Worm (Caenorhabditis elegans) whole organism, L4 larva: Measurements from ENCODE around the gene C29F9.5.

Experiments
- ceh-28 ChIP-seq: fragments of 150-350 bp; optimal IDR thresholded peaks from 2 replicates; lab custom pipeline; 2014; ENCODE audit warnings: missing biosample characterization, missing genetic modification reagents, missing genetic modification characterization
- dpl-1 ChIP-seq: fragments of 150-350 bp; optimal IDR thresholded peaks from 2 replicates; lab custom pipeline; 2014; ENCODE audit warnings: missing biosample characterization, missing genetic modification reagents, missing genetic modification characterization
- gei-8 ChIP-seq: fragments of 200-800 bp; sonication (Bioruptor generic); optimal IDR thresholded peaks from 2 replicates; lab custom pipeline; 2018; ENCODE audit warnings: mild to moderate bottlenecking, missing genetic modification characterization, missing compliant biosample characterization
- lin-1 ChIP-seq: fragments of 200-800 bp; sonication (Bioruptor generic); IDR thresholded peaks from 2 replicates; pipeline ENCODE4 v1.3.6; 2022; ENCODE audit warnings: missing genetic modification reagents, missing genetic modification characterization, missing compliant biosample characterization
- lin-13 ChIP-seq: fragments of 150-350 bp; optimal IDR thresholded peaks from 2 replicates; lab custom pipeline; 2014; ENCODE audit warnings: missing biosample characterization, missing genetic modification reagents, missing genetic modification characterization
- mdt-29 ChIP-seq: fragments of 200-800 bp; sonication (Bioruptor generic); IDR thresholded peaks from 2 replicates; pipeline ENCODE4 v1.3.6; 2022; ENCODE audit warnings: missing genetic modification reagents, missing genetic modification characterization, missing compliant biosample characterization
- nhr-11 ChIP-seq: fragments of 150-350 bp; optimal IDR thresholded peaks from 2 replicates; lab custom pipeline; 2014; ENCODE audit warnings: missing biosample characterization, missing genetic modification characterization
- nhr-28 ChIP-seq: fragments of 150-350 bp; optimal IDR thresholded peaks from 2 replicates; lab custom pipeline; 2014; ENCODE audit warnings: missing biosample characterization, missing genetic modification characterization
- nhr-77 ChIP-seq: fragments of 150-350 bp; optimal IDR thresholded peaks from 2 replicates; lab custom pipeline; 2014; ENCODE audit warnings: missing biosample characterization, missing genetic modification characterization
- ztf-11 ChIP-seq: fragments of 150-350 bp; optimal IDR thresholded peaks from 2 replicates; lab custom pipeline; 2014; ENCODE audit warnings: missing biosample characterization, missing genetic modification characterization

- TF ChIP-seq lin-1 (GFP tag; lab: Robert Waterston, UW) (no peak), ztf-11 (tag; lab: Kevin White, UChicago) (no peak), mdt-29 (no peak), nhr-77 (tag; lab: Kevin White, UChicago) (no peak), nhr-28 (tag; lab: Kevin White, UChicago) (no peak), lin-13 (GFP tag; lab: Kevin White, UChicago) (no peak), gei-8 (no peak), ceh-28 (tag; lab: Kevin White, UChicago) (no peak), nhr-11 (tag; lab: Kevin White, UChicago) (no peak), dpl-1 (GFP tag; lab: Kevin White, UChicago) (no peak)
Observed at ce11 chrIII:94759-95330, 22.5 kb upstream of the C29F9.5 start, which contains the start of gene pat-4.
